Fruit fly (Drosophila melanogaster) ovary, adult (tissue): ENCODE data around the gene CG42788.

Experiments
- CG17801 ChIP-seq: fragments of 200-800 bp; optimal IDR thresholded peaks from 2 replicates; lab custom pipeline; 2019; ENCODE audit warnings: missing biosample characterization, mild to moderate bottlenecking, missing genetic modification characterization, moderate library complexity; ENCODE audit not compliant: partially characterized antibody

CG42788 gene

dm6 chr3R:15057214-15057613 lies 74.5 kb downstream of the CG42788 start:
- no peak for TF ChIP-seq CG17801 (GFP tag; lab: Kevin White, UChicago)
